Worm (Caenorhabditis elegans) whole organism, young adult: ENCODE results near the gene srsx-33.

Experiments
- B0019.2 ChIP-seq: fragments of 200-800 bp; sonication (Bioruptor generic); conservative IDR thresholded peaks from 2 replicates; pipeline ENCODE4 v1.3.6; 2022; ENCODE audit warnings: missing genetic modification reagents, missing genetic modification characterization, missing compliant biosample characterization
- B0035.1 ChIP-seq: sonication (generic microtip); optimal IDR thresholded peaks from 2 replicates; lab custom pipeline; 2016; ENCODE audit warnings: missing genetic modification characterization, mild to moderate bottlenecking, missing compliant biosample characterization, missing genotype, missing genetic modification reagents
- C17E4.6 ChIP-seq: fragments of 200-800 bp; sonication (Bioruptor generic); IDR thresholded peaks from 2 replicates; pipeline ENCODE4 v1.3.6; 2022; ENCODE audit warnings: missing genetic modification reagents, missing genetic modification characterization, missing compliant biosample characterization
- D2030.7 ChIP-seq: fragments of 200-800 bp; sonication (Bioruptor generic); IDR thresholded peaks from 2 replicates; pipeline ENCODE4 v1.3.6; 2022; ENCODE audit warnings: missing genetic modification reagents, missing genetic modification characterization, missing compliant biosample characterization
- F10E7.11 ChIP-seq: sonication (generic microtip); optimal IDR thresholded peaks from 2 replicates; lab custom pipeline; 2017; ENCODE audit warnings: mild to moderate bottlenecking, missing genetic modification characterization, moderate library complexity, missing compliant biosample characterization
- F33H1.4 ChIP-seq: fragments of 200-800 bp; sonication (Bioruptor generic); IDR thresholded peaks from 2 replicates; pipeline ENCODE4 v1.3.6; 2022; ENCODE audit warnings: missing genetic modification reagents, missing genetic modification characterization, missing compliant biosample characterization
- F37B4.10 ChIP-seq: fragments of 200-800 bp; sonication (Bioruptor generic); IDR thresholded peaks from 2 replicates; pipeline ENCODE4 v1.3.6; 2022; ENCODE audit warnings: missing genetic modification characterization, missing compliant biosample characterization
- F39B2.1 ChIP-seq: fragments of 200-800 bp; sonication (Bioruptor generic); IDR thresholded peaks from 2 replicates; pipeline ENCODE4 v1.3.6; 2022; ENCODE audit warnings: missing genetic modification reagents, missing genetic modification characterization, missing compliant biosample characterization
- F49E8.2 ChIP-seq: sonication (generic microtip); optimal IDR thresholded peaks from 3 replicates; lab custom pipeline; 2017; ENCODE audit warnings: missing genetic modification characterization, mild to moderate bottlenecking, missing compliant biosample characterization, antibody characterized with exemption, moderate library complexity; ENCODE audit not compliant: insufficient read depth
- F57A8.1 ChIP-seq: fragments of 200-800 bp; sonication (Bioruptor generic); optimal IDR thresholded peaks from 2 replicates; lab custom pipeline; 2018; ENCODE audit warnings: mild to moderate bottlenecking, missing genetic modification characterization, moderate library complexity, missing compliant biosample characterization
- K11D2.4 ChIP-seq: fragments of 200-800 bp; sonication (Bioruptor generic); IDR thresholded peaks from 2 replicates; pipeline ENCODE4 v1.3.6; 2022; ENCODE audit warnings: missing genetic modification reagents, missing genetic modification characterization, missing compliant biosample characterization
- T07F8.4 ChIP-seq: sonication (generic microtip); optimal IDR thresholded peaks from 2 replicates; lab custom pipeline; 2016; ENCODE audit warnings: mild to moderate bottlenecking, missing genetic modification characterization, moderate library complexity, missing compliant biosample characterization
- T26A5.8 ChIP-seq: sonication (generic microtip); optimal IDR thresholded peaks from 2 replicates; lab custom pipeline; 2016; ENCODE audit warnings: missing genetic modification characterization, missing compliant biosample characterization
- Y56A3A.18 ChIP-seq: fragments of 200-800 bp; sonication (Bioruptor generic); IDR thresholded peaks from 2 replicates; pipeline ENCODE4 v1.3.6; 2022; ENCODE audit warnings: missing genetic modification reagents, missing genetic modification characterization, missing compliant biosample characterization
- Y79H2A.3 ChIP-seq: fragments of 200-800 bp; sonication (Bioruptor generic); conservative IDR thresholded peaks from 2 replicates; pipeline ENCODE4 v1.3.6; 2022; ENCODE audit warnings: missing genetic modification reagents, missing genetic modification characterization, missing compliant biosample characterization
- Y95B8A.8 ChIP-seq: fragments of 200-800 bp; sonication (Bioruptor generic); IDR thresholded peaks from 2 replicates; pipeline ENCODE4 v1.3.6; 2022; ENCODE audit warnings: missing genetic modification reagents, missing genetic modification characterization, missing compliant biosample characterization
- akir-1 ChIP-seq: fragments of 200-800 bp; sonication (Bioruptor generic); optimal IDR thresholded peaks from 2 replicates; lab custom pipeline; 2018; ENCODE audit warnings: mild to moderate bottlenecking, missing genetic modification characterization, moderate library complexity, missing compliant biosample characterization
- aptf-2 ChIP-seq: fragments of 200-800 bp; sonication (Bioruptor generic); conservative IDR thresholded peaks from 2 replicates; pipeline ENCODE4 v1.3.6; 2022; ENCODE audit warnings: missing genetic modification reagents, missing genetic modification characterization, missing compliant biosample characterization
- athp-1 ChIP-seq: sonication (generic microtip); optimal IDR thresholded peaks from 2 replicates; lab custom pipeline; 2017; ENCODE audit warnings: mild to moderate bottlenecking, missing genetic modification characterization, missing compliant biosample characterization
- attf-3 ChIP-seq: fragments of 200-800 bp; sonication (Bioruptor generic); conservative IDR thresholded peaks from 2 replicates; pipeline ENCODE4 v1.3.6; 2022; ENCODE audit warnings: missing genetic modification reagents, missing genetic modification characterization, missing compliant biosample characterization
- bed-1 ChIP-seq: fragments of 200-800 bp; sonication (Bioruptor generic); IDR thresholded peaks from 2 replicates; pipeline ENCODE4 v1.3.6; 2022; ENCODE audit warnings: missing genetic modification reagents, missing genetic modification characterization, missing compliant biosample characterization
- ccch-3 ChIP-seq: fragments of 200-800 bp; sonication (Bioruptor generic); optimal IDR thresholded peaks from 2 replicates; lab custom pipeline; 2018; ENCODE audit warnings: mild to moderate bottlenecking, missing genetic modification characterization, missing compliant biosample characterization
- cebp-2 ChIP-seq: fragments of 200-800 bp; sonication (Bioruptor generic); IDR thresholded peaks from 2 replicates; pipeline ENCODE4 v1.3.6; 2022; ENCODE audit warnings: missing genetic modification characterization, missing compliant biosample characterization
- ceh-40 ChIP-seq: fragments of 200-800 bp; sonication (Bioruptor generic); IDR thresholded peaks from 2 replicates; pipeline ENCODE4 v1.3.6; 2022; ENCODE audit warnings: missing genetic modification characterization, missing compliant biosample characterization
- egrh-3 ChIP-seq: fragments of 200-800 bp; sonication (Bioruptor generic); IDR thresholded peaks from 2 replicates; pipeline ENCODE4 v1.3.6; 2022; ENCODE audit warnings: missing genetic modification reagents, missing genetic modification characterization, missing compliant biosample characterization
- gei-17 ChIP-seq: fragments of 200-800 bp; sonication (Bioruptor generic); optimal IDR thresholded peaks from 2 replicates; lab custom pipeline; 2018; ENCODE audit warnings: mild to moderate bottlenecking, missing genetic modification characterization, missing compliant biosample characterization
- hmg-1.2 ChIP-seq: fragments of 200-800 bp; sonication (Bioruptor generic); IDR thresholded peaks from 2 replicates; pipeline ENCODE4 v1.3.6; 2022; ENCODE audit warnings: missing genetic modification reagents, missing genetic modification characterization, missing compliant biosample characterization
- hmg-20 ChIP-seq: fragments of 200-800 bp; sonication (Bioruptor generic); IDR thresholded peaks from 2 replicates; pipeline ENCODE4 v1.3.6; 2022; ENCODE audit warnings: missing genetic modification reagents, missing genetic modification characterization, missing compliant biosample characterization
- lag-1 ChIP-seq: fragments of 200-800 bp; sonication (Bioruptor generic); IDR thresholded peaks from 2 replicates; pipeline ENCODE4 v1.3.6; 2022; ENCODE audit warnings: missing genetic modification reagents, missing genetic modification characterization, missing compliant biosample characterization
- let-526 ChIP-seq: fragments of 200-800 bp; sonication (Bioruptor generic); IDR thresholded peaks from 2 replicates; pipeline ENCODE4 v1.3.6; 2022; ENCODE audit warnings: missing genetic modification reagents, missing genetic modification characterization, missing compliant biosample characterization
- lin-35 ChIP-seq, 3 experiments: fragments of 150-350 bp in 2 of 3; sonication (generic microtip) in 1 of 3; optimal IDR thresholded peaks; 2 replicates each; lab custom pipeline; 2014 to 2018; ENCODE audit warnings: missing biosample characterization in 3 of 3, missing genetic modification characterization in 3 of 3, missing genetic modification reagents in 3 of 3
- lsl-1 ChIP-seq: fragments of 200-800 bp; sonication (Bioruptor generic); optimal IDR thresholded peaks from 2 replicates; lab custom pipeline; 2018; ENCODE audit warnings: mild to moderate bottlenecking, missing genetic modification characterization, moderate library complexity, missing compliant biosample characterization
- mes-4 ChIP-seq: sonication (generic microtip); optimal IDR thresholded peaks from 2 replicates; lab custom pipeline; 2016; ENCODE audit warnings: missing genotype, missing genetic modification characterization, missing compliant biosample characterization
- nhr-179 ChIP-seq: sonication (generic microtip); optimal IDR thresholded peaks from 2 replicates; lab custom pipeline; 2016; ENCODE audit warnings: mild to moderate bottlenecking, missing genetic modification characterization, missing compliant biosample characterization
- nhr-27 ChIP-seq: fragments of 200-800 bp; sonication (Bioruptor generic); optimal IDR thresholded peaks from 2 replicates; lab custom pipeline; 2018; ENCODE audit warnings: mild to moderate bottlenecking, missing genetic modification characterization, moderate library complexity, missing compliant biosample characterization
- nhr-90 ChIP-seq: sonication (generic microtip); optimal IDR thresholded peaks from 2 replicates; lab custom pipeline; 2016; ENCODE audit warnings: missing genotype, mild to moderate bottlenecking, missing genetic modification characterization, missing compliant biosample characterization
- repo-1 ChIP-seq: sonication (generic microtip); optimal IDR thresholded peaks from 2 replicates; lab custom pipeline; 2017; ENCODE audit warnings: mild to moderate bottlenecking, missing genetic modification characterization, missing compliant biosample characterization
- rpc-1 ChIP-seq, 2 experiments: fragments of 150-350 bp in 1 of 2; sonication (generic microtip) in 1 of 2; optimal IDR thresholded peaks; 2 replicates each; lab custom pipeline; 2014 to 2018; ENCODE audit warnings: missing biosample characterization in 1 of 2, missing genetic modification characterization in 1 of 2, missing genetic modification reagents in 1 of 2, missing genotype in 1 of 2
- snpc-1.3 ChIP-seq: sonication (generic microtip); optimal IDR thresholded peaks from 2 replicates; lab custom pipeline; 2017; ENCODE audit warnings: missing genetic modification characterization, mild to moderate bottlenecking, missing compliant biosample characterization, antibody characterized with exemption, moderate library complexity, missing genotype, missing genetic modification reagents; ENCODE audit not compliant: insufficient read depth
- somi-1 ChIP-seq: fragments of 200-800 bp; sonication (Bioruptor generic); optimal IDR thresholded peaks from 2 replicates; lab custom pipeline; 2018; ENCODE audit warnings: mild to moderate bottlenecking, missing genetic modification characterization, missing compliant biosample characterization
- unc-62 ChIP-seq: fragments of 150-350 bp; optimal IDR thresholded peaks from 2 replicates; lab custom pipeline; 2014; ENCODE audit warnings: missing biosample characterization, missing genetic modification reagents, missing genetic modification characterization
- zfh-2 ChIP-seq: fragments of 200-800 bp; sonication (Bioruptor generic); conservative IDR thresholded peaks from 2 replicates; pipeline ENCODE4 v1.3.6; 2022; ENCODE audit warnings: missing genetic modification reagents, missing genetic modification characterization, missing compliant biosample characterization

The srsx-33 gene

ce11 chrV:11216137-11216536, 36.2 kb downstream of the srsx-33 start:
- TF ChIP-seq ccch-3 (no peak), D2030.7 (GFP tag; lab: Robert Waterston, UW) (no peak), nhr-27 (tag; lab: Kevin White, UChicago) (no peak), Y95B8A.8 (GFP tag; lab: Robert Waterston, UW) (no peak), somi-1 (GFP tag; lab: Kevin White, UChicago) (no peak), ceh-40 (no peak), nhr-90 (no peak), bed-1 (GFP tag; lab: Robert Waterston, UW) (no peak), B0019.2 (GFP tag; lab: Robert Waterston, UW) (no peak), lsl-1 (GFP tag; lab: Kevin White, UChicago) (no peak), let-526 (GFP tag; lab: Robert Waterston, UW) (no peak), T07F8.4 (tag; lab: Kevin White, UChicago) (no peak), nhr-179 (tag; lab: Kevin White, UChicago) (no peak), hmg-20 (no peak), rpc-1 (optimal IDR thresholded peaks at IDR 0.05; lab: Kevin White, UChicago) (no peak), rpc-1 (tag; optimal IDR thresholded peaks at IDR 0.05; lab: Kevin White, UChicago) (no peak), F10E7.11 (tag; lab: Kevin White, UChicago) (no peak), Y56A3A.18 (GFP tag; lab: Robert Waterston, UW) (no peak), hmg-1.2 (no peak)

ce11 chrV:11214569-11214968, 37.8 kb downstream of the srsx-33 start:
- no peak for TF ChIP-seq F49E8.2 (tag; lab: Kevin White, UChicago)
- TF ChIP-seq gei-17 (GFP tag; lab: Kevin White, UChicago), result no peak
- TF ChIP-seq attf-3 (GFP tag; lab: Robert Waterston, UW), result no peak
- TF ChIP-seq K11D2.4 (GFP tag; lab: Robert Waterston, UW), result no peak
- no peak for TF ChIP-seq zfh-2 (GFP tag; lab: Robert Waterston, UW)
- no peak for TF ChIP-seq C17E4.6 (GFP tag; lab: Robert Waterston, UW)
- TF ChIP-seq F57A8.1 (GFP tag; lab: Kevin White, UChicago), result no peak
- TF ChIP-seq F39B2.1 (GFP tag; lab: Robert Waterston, UW), result no peak
- no peak for TF ChIP-seq hmg-20
- no peak for TF ChIP-seq egrh-3 (GFP tag; lab: Robert Waterston, UW)
- TF ChIP-seq lag-1 (GFP tag; lab: Robert Waterston, UW), result no peak
- no peak for TF ChIP-seq F33H1.4 (GFP tag; lab: Robert Waterston, UW)
- no peak for TF ChIP-seq F37B4.10 (GFP tag; lab: Robert Waterston, UW)
- TF ChIP-seq lsl-1 (GFP tag; lab: Kevin White, UChicago), result no peak
- TF ChIP-seq, all 124 proteins: peak for 0

ce11 chrV:11211323-11211722, 41.0 kb downstream of the srsx-33 start:
- 0 out of 2 replicates have a peak, but pooled peaks have one; percentile 11 for TF ChIP-seq hmg-1.2
- no peak for TF ChIP-seq D2030.7 (GFP tag; lab: Robert Waterston, UW)

- no peak for TF ChIP-seq ccch-3
- TF ChIP-seq nhr-27 (tag; lab: Kevin White, UChicago), result no peak
- no peak for TF ChIP-seq B0035.1 (tag; lab: Kevin White, UChicago)
- no peak for TF ChIP-seq unc-62
- no peak for TF ChIP-seq athp-1 (tag; lab: Kevin White, UChicago)
- no peak for TF ChIP-seq lag-1 (GFP tag; lab: Robert Waterston, UW)
- no peak for TF ChIP-seq cebp-2
- no peak for TF ChIP-seq mes-4 (tag; lab: Kevin White, UChicago)
- no peak for TF ChIP-seq akir-1 (GFP tag; lab: Kevin White, UChicago)
- no peak for TF ChIP-seq repo-1
- no peak for TF ChIP-seq lin-35 (GFP tag; optimal IDR thresholded peaks at IDR 0.05; lab: Kevin White, UChicago)
- no peak for TF ChIP-seq Y79H2A.3 (GFP tag; lab: Robert Waterston, UW)
- no peak for TF ChIP-seq T26A5.8 (tag; lab: Kevin White, UChicago)
- TF ChIP-seq aptf-2 (GFP tag; lab: Robert Waterston, UW), result no peak
- TF ChIP-seq Y95B8A.8 (GFP tag; lab: Robert Waterston, UW), result no peak
- TF ChIP-seq snpc-1.3, result no peak
- no peak for TF ChIP-seq nhr-90
These were observed 42.7 kb downstream of the srsx-33 start for ce11 chrV:11209452-11210188.
